Fruit fly (Drosophila melanogaster): ENCODE data around the gene CG31019.

The CG31019 gene

dm6 chr3R:30563260-30564080 lies 33.3 kb upstream of the CG31019 start:
- TF ChIP-seq Pif1B (GFP tag; optimal IDR thresholded peaks at IDR 0.05) (no peak), EcR (GFP tag; optimal IDR thresholded peaks at IDR 0.05) (peak; percentile 20), fd96Ca (GFP tag; IDR thresholded peaks at IDR 0.05) (peak; percentile 29; the same call in 1 of the 3 replicates)

dm6 chr3R:30564479-30564878 lies 32.3 kb upstream of the CG31019 start:
- TF ChIP-seq CG14655 (GFP tag; optimal IDR thresholded peaks at IDR 0.05): peak; percentile 6
- TF ChIP-seq CG4496 (GFP tag; IDR thresholded peaks at IDR 0.05): 0 out of 3 replicates have a peak, but pooled peaks have one; percentile 25
- TF ChIP-seq CG8159 (tag; optimal IDR thresholded peaks at IDR 0.05): peak; percentile 0
- TF ChIP-seq CG32121 (GFP tag; IDR thresholded peaks at IDR 0.05): peak; percentile 13; the same call in 1 of the 2 replicates
- TF ChIP-seq CG13204 (GFP tag; optimal IDR thresholded peaks at IDR 0.05): no peak

DNA sequence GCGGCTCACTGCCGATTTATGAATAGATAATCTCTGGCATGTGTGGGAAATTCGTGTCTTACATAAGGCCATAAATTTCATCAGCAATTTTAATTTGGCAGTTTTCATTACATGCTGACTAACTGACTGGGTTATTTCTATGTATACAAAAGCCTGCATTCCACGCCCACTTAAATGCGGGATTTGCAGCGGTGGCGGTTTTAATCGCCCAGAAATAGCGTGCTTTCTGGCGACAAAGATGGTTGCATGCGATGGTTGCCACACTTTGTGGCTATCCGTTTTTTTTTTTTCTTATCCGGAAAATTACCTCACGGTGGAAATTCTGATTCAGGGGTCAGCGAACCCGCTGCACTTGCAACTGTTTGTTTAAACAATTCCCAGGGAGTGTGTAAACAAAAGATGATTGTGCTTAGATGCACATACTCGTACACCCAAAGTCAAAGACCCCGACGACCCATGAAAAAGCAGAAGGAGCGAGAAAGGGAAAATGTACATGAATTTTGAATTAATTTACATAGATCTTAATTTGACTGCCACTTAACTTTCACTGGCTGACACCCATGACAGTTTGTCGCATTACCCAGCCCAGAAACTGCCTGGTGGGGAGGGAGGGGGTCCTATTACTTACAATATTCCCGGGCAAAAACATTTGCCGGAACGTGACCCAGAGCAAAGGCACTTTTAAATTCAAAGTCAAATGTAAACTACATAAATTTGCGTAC lies 30.5 kb upstream of the CG31019 start:
- no peak for TF ChIP-seq Pif1A (GFP tag; optimal IDR thresholded peaks at IDR 0.05)
- no peak for TF ChIP-seq gl (tag; optimal IDR thresholded peaks at IDR 0.05)
- TF ChIP-seq CG15710 (tag; optimal IDR thresholded peaks at IDR 0.05): no peak
- no peak for TF ChIP-seq CG10348 (GFP tag; IDR thresholded peaks at IDR 0.05)
- TF ChIP-seq D1 (tag; optimal IDR thresholded peaks at IDR 0.05): no peak
- no peak for TF ChIP-seq CG9948 (tag; optimal IDR thresholded peaks at IDR 0.05)
- no peak for TF ChIP-seq rn (GFP tag; IDR thresholded peaks at IDR 0.05)
- no peak for TF ChIP-seq CG13204 (GFP tag; optimal IDR thresholded peaks at IDR 0.05)

DNA sequence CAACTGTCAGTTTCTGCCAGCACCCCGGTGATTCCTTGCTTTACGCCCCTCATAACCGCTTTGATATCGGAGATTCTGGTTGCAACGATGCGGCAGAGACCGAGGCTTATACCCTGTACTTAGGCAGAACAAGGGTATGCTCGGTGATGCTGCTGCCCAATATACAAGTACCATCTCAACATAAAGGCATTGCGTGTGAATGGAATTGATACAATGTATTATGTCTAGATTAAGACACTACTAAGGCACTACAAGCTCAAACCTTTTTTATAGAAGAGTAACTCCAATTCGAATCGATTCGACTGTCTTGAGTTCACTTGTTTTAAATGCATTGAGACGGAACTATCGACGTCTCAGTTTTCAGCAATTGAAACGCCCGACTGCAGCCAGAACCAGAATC lies 29.6 kb upstream of the CG31019 start:
- TF ChIP-seq CG34367 (tag; optimal IDR thresholded peaks at IDR 0.05) (no peak), CG9948 (tag; optimal IDR thresholded peaks at IDR 0.05) (peak; percentile 53), Pif1A (GFP tag; optimal IDR thresholded peaks at IDR 0.05) (peak; percentile 60), CG12605 (GFP tag; IDR thresholded peaks at IDR 0.05) (peak; percentile 45; the same call in 1 of the 2 replicates), Ets98B (GFP tag; IDR thresholded peaks at IDR 0.05) (peak; percentile 76), CG4496 (GFP tag; IDR thresholded peaks at IDR 0.05) (peak; percentile 76), Snoo (tag; optimal IDR thresholded peaks at IDR 0.05) (no peak), CG17806 (tag; optimal IDR thresholded peaks at IDR 0.05) (peak; percentile 36), CG32121 (GFP tag; IDR thresholded peaks at IDR 0.05) (peak; percentile 34; the same call in 1 of the 2 replicates), rn (GFP tag; IDR thresholded peaks at IDR 0.05) (no peak), CG8301 (tag; optimal IDR thresholded peaks at IDR 0.05) (peak; percentile 80), CG8159 (tag; optimal IDR thresholded peaks at IDR 0.05) (peak; percentile 31), gl (tag; optimal IDR thresholded peaks at IDR 0.05) (no peak), CG14655 (GFP tag; optimal IDR thresholded peaks at IDR 0.05) (peak; percentile 80), EcR (GFP tag; optimal IDR thresholded peaks at IDR 0.05) (no peak), D1 (tag; optimal IDR thresholded peaks at IDR 0.05) (no peak), fd96Ca (GFP tag; IDR thresholded peaks at IDR 0.05) (peak; percentile 76), Pif1B (GFP tag; optimal IDR thresholded peaks at IDR 0.05) (peak; percentile 4), CG15710 (tag; optimal IDR thresholded peaks at IDR 0.05) (peak; percentile 31), CG13204 (GFP tag; optimal IDR thresholded peaks at IDR 0.05) (no peak), CG10348 (GFP tag; IDR thresholded peaks at IDR 0.05) (no peak)

dm6 chr3R:30570554-30571141 lies 26.2 kb upstream of the CG31019 start:
- peak; percentile 93 for TF ChIP-seq CG9948 (tag; optimal IDR thresholded peaks at IDR 0.05)
- peak; percentile 72 for TF ChIP-seq CG12605 (GFP tag; IDR thresholded peaks at IDR 0.05)
- TF ChIP-seq CG14655 (GFP tag; optimal IDR thresholded peaks at IDR 0.05): peak; percentile 88
- TF ChIP-seq CG15710 (tag; optimal IDR thresholded peaks at IDR 0.05): peak; percentile 88
- peak; percentile 92 for TF ChIP-seq CG8159 (tag; optimal IDR thresholded peaks at IDR 0.05)
- TF ChIP-seq gl (tag; optimal IDR thresholded peaks at IDR 0.05): peak; percentile 83
- TF ChIP-seq EcR (GFP tag; optimal IDR thresholded peaks at IDR 0.05): peak; percentile 75
- peak; percentile 71 for TF ChIP-seq CG13204 (GFP tag; optimal IDR thresholded peaks at IDR 0.05)
- TF ChIP-seq CG32121 (GFP tag; IDR thresholded peaks at IDR 0.05): peak; percentile 89
- TF ChIP-seq CG4496 (GFP tag; IDR thresholded peaks at IDR 0.05): peak; percentile 92
- peak; percentile 88 for TF ChIP-seq Pif1A (GFP tag; optimal IDR thresholded peaks at IDR 0.05)
- peak; percentile 92 for TF ChIP-seq CG34367 (tag; optimal IDR thresholded peaks at IDR 0.05)
- peak; percentile 74 for TF ChIP-seq rn (GFP tag; IDR thresholded peaks at IDR 0.05)
- peak; percentile 90 for TF ChIP-seq Pif1B (GFP tag; optimal IDR thresholded peaks at IDR 0.05)
- peak; percentile 85 for TF ChIP-seq fd96Ca (GFP tag; IDR thresholded peaks at IDR 0.05)
- TF ChIP-seq D1 (tag; optimal IDR thresholded peaks at IDR 0.05): no peak
- TF ChIP-seq CG8301 (tag; optimal IDR thresholded peaks at IDR 0.05): peak; percentile 90
- TF ChIP-seq CG17806 (tag; optimal IDR thresholded peaks at IDR 0.05): peak; percentile 92
- peak; percentile 88 for TF ChIP-seq Snoo (tag; optimal IDR thresholded peaks at IDR 0.05)
- peak; percentile 80 for TF ChIP-seq CG10348 (GFP tag; IDR thresholded peaks at IDR 0.05)
- TF ChIP-seq Ets98B (GFP tag; IDR thresholded peaks at IDR 0.05): peak; percentile 89

All from whole organism, pupa.